Worm (Caenorhabditis elegans) whole organism, young adult: ENCODE results near the gene pfkb-1.2.
A peak's percentile ranks its signal among the peaks of the same experiment; 100 is the strongest.

ENCODE experiments used
- B0035.1 ChIP-seq: sonication (generic microtip); optimal IDR thresholded peaks from 2 replicates; lab custom pipeline; 2016; ENCODE audit warnings: missing genetic modification characterization, mild to moderate bottlenecking, missing compliant biosample characterization, missing genotype, missing genetic modification reagents
- B0261.1 ChIP-seq: sonication (generic microtip); optimal IDR thresholded peaks from 2 replicates; lab custom pipeline; 2016; ENCODE audit warnings: mild to moderate bottlenecking, missing genetic modification characterization, moderate library complexity, missing compliant biosample characterization
- B0336.3 ChIP-seq: fragments of 200-800 bp; sonication (Bioruptor generic); IDR thresholded peaks from 2 replicates; pipeline ENCODE4 v1.3.6; 2022; ENCODE audit warnings: missing genetic modification characterization, missing compliant biosample characterization
- C06A6.2 ChIP-seq: fragments of 200-800 bp; sonication (Bioruptor generic); conservative IDR thresholded peaks from 2 replicates; pipeline ENCODE4 v1.3.6; 2022; ENCODE audit warnings: missing genetic modification characterization, missing compliant biosample characterization
- D2030.7 ChIP-seq: fragments of 200-800 bp; sonication (Bioruptor generic); IDR thresholded peaks from 2 replicates; pipeline ENCODE4 v1.3.6; 2022; ENCODE audit warnings: missing genetic modification reagents, missing genetic modification characterization, missing compliant biosample characterization
- F10E7.11 ChIP-seq: sonication (generic microtip); optimal IDR thresholded peaks from 2 replicates; lab custom pipeline; 2017; ENCODE audit warnings: mild to moderate bottlenecking, missing genetic modification characterization, moderate library complexity, missing compliant biosample characterization
- F49E8.2 ChIP-seq: sonication (generic microtip); optimal IDR thresholded peaks from 3 replicates; lab custom pipeline; 2017; ENCODE audit warnings: missing genetic modification characterization, mild to moderate bottlenecking, missing compliant biosample characterization, antibody characterized with exemption, moderate library complexity; ENCODE audit not compliant: insufficient read depth
- T26A5.8 ChIP-seq: sonication (generic microtip); optimal IDR thresholded peaks from 2 replicates; lab custom pipeline; 2016; ENCODE audit warnings: missing genetic modification characterization, missing compliant biosample characterization
- Y53F4B.3 ChIP-seq: fragments of 200-800 bp; sonication (Bioruptor generic); IDR thresholded peaks from 2 replicates; pipeline ENCODE4 v1.3.6; 2022; ENCODE audit warnings: missing genetic modification reagents, missing genetic modification characterization, missing compliant biosample characterization
- ama-1 ChIP-seq, 3 experiments: fragments of 150-350 bp in 1 of 3; sonication (generic microtip) in 2 of 3; optimal IDR thresholded peaks; 2 replicates each; lab custom pipeline; 2014 to 2018; ENCODE audit warnings: missing biosample characterization in 2 of 3, missing genetic modification characterization in 2 of 3, missing genetic modification reagents in 2 of 3
- aptf-2 ChIP-seq: fragments of 200-800 bp; sonication (Bioruptor generic); conservative IDR thresholded peaks from 2 replicates; pipeline ENCODE4 v1.3.6; 2022; ENCODE audit warnings: missing genetic modification reagents, missing genetic modification characterization, missing compliant biosample characterization
- aptf-3 ChIP-seq: fragments of 200-800 bp; sonication (Bioruptor generic); IDR thresholded peaks from 2 replicates; pipeline ENCODE4 v1.3.6; 2022; ENCODE audit warnings: missing genetic modification characterization, missing compliant biosample characterization
- attf-3 ChIP-seq: fragments of 200-800 bp; sonication (Bioruptor generic); conservative IDR thresholded peaks from 2 replicates; pipeline ENCODE4 v1.3.6; 2022; ENCODE audit warnings: missing genetic modification reagents, missing genetic modification characterization, missing compliant biosample characterization
- bed-1 ChIP-seq: fragments of 200-800 bp; sonication (Bioruptor generic); IDR thresholded peaks from 2 replicates; pipeline ENCODE4 v1.3.6; 2022; ENCODE audit warnings: missing genetic modification reagents, missing genetic modification characterization, missing compliant biosample characterization
- bed-2 ChIP-seq: fragments of 200-800 bp; sonication (Bioruptor generic); IDR thresholded peaks from 2 replicates; pipeline ENCODE4 v1.3.6; 2022; ENCODE audit warnings: missing genetic modification reagents, missing genetic modification characterization, missing compliant biosample characterization
- cebp-1 ChIP-seq, 2 experiments: fragments of 200-800 bp in 1 of 2; sonication (Bioruptor generic) in 1 of 2; sonication (generic microtip) in 1 of 2; IDR thresholded peaks in 1 of 2; optimal IDR thresholded peaks in 1 of 2; 2 replicates each; pipeline versions ENCODE4 v1.3.6 to Lab custom; 2017 to 2022; ENCODE audit warnings: missing compliant biosample characterization in 2 of 2, missing genetic modification characterization in 2 of 2, mild to moderate bottlenecking in 1 of 2, missing genetic modification reagents in 1 of 2, moderate library complexity in 1 of 2
- cebp-2 ChIP-seq: fragments of 200-800 bp; sonication (Bioruptor generic); IDR thresholded peaks from 2 replicates; pipeline ENCODE4 v1.3.6; 2022; ENCODE audit warnings: missing genetic modification characterization, missing compliant biosample characterization
- ceh-100 ChIP-seq: fragments of 200-800 bp; sonication (Bioruptor generic); IDR thresholded peaks from 2 replicates; pipeline ENCODE4 v1.3.6; 2022; ENCODE audit warnings: missing genetic modification reagents, missing genetic modification characterization, missing compliant biosample characterization
- ceh-27 ChIP-seq: fragments of 200-800 bp; sonication (Bioruptor generic); optimal IDR thresholded peaks from 2 replicates; lab custom pipeline; 2018; ENCODE audit warnings: mild to moderate bottlenecking, missing genetic modification characterization, moderate library complexity, missing compliant biosample characterization
- ceh-40 ChIP-seq: fragments of 200-800 bp; sonication (Bioruptor generic); IDR thresholded peaks from 2 replicates; pipeline ENCODE4 v1.3.6; 2022; ENCODE audit warnings: missing genetic modification characterization, missing compliant biosample characterization
- ceh-91 ChIP-seq: fragments of 200-800 bp; sonication (Bioruptor generic); IDR thresholded peaks from 2 replicates; pipeline ENCODE4 v1.3.6; 2022; ENCODE audit warnings: missing genetic modification reagents, missing genetic modification characterization, missing compliant biosample characterization
- dpff-1 ChIP-seq: sonication (generic microtip); optimal IDR thresholded peaks from 2 replicates; lab custom pipeline; 2017; ENCODE audit warnings: mild to moderate bottlenecking, missing genetic modification characterization, missing compliant biosample characterization
- dpl-1 ChIP-seq: fragments of 150-350 bp; optimal IDR thresholded peaks from 2 replicates; lab custom pipeline; 2014; ENCODE audit warnings: missing biosample characterization, missing genetic modification reagents, missing genetic modification characterization
- egrh-3 ChIP-seq: fragments of 200-800 bp; sonication (Bioruptor generic); IDR thresholded peaks from 2 replicates; pipeline ENCODE4 v1.3.6; 2022; ENCODE audit warnings: missing genetic modification reagents, missing genetic modification characterization, missing compliant biosample characterization
- him-1 ChIP-seq: sonication (generic microtip); optimal IDR thresholded peaks from 2 replicates; lab custom pipeline; 2016; ENCODE audit warnings: missing genotype, missing genetic modification reagents, missing genetic modification characterization, missing compliant biosample characterization
- hmg-20 ChIP-seq: fragments of 200-800 bp; sonication (Bioruptor generic); IDR thresholded peaks from 2 replicates; pipeline ENCODE4 v1.3.6; 2022; ENCODE audit warnings: missing genetic modification reagents, missing genetic modification characterization, missing compliant biosample characterization
- hsf-1 ChIP-seq: fragments of 200-800 bp; sonication (Bioruptor generic); IDR thresholded peaks from 2 replicates; pipeline ENCODE4 v1.3.6; 2022; ENCODE audit warnings: missing genetic modification reagents, missing genetic modification characterization, missing compliant biosample characterization
- lin-26 ChIP-seq: fragments of 200-800 bp; sonication (Bioruptor generic); IDR thresholded peaks from 2 replicates; pipeline ENCODE4 v1.3.6; 2022; ENCODE audit warnings: missing genetic modification reagents, missing genetic modification characterization, missing compliant biosample characterization
- lin-35 ChIP-seq, 3 experiments: fragments of 150-350 bp in 2 of 3; sonication (generic microtip) in 1 of 3; optimal IDR thresholded peaks; 2 replicates each; lab custom pipeline; 2014 to 2018; ENCODE audit warnings: missing biosample characterization in 3 of 3, missing genetic modification characterization in 3 of 3, missing genetic modification reagents in 3 of 3
- madf-3 ChIP-seq: fragments of 200-800 bp; sonication (Bioruptor generic); IDR thresholded peaks from 2 replicates; pipeline ENCODE4 v1.3.6; 2022; ENCODE audit warnings: missing genetic modification reagents, missing genetic modification characterization, missing compliant biosample characterization
- mel-28 ChIP-seq: sonication (generic microtip); optimal IDR thresholded peaks from 2 replicates; lab custom pipeline; 2016; ENCODE audit warnings: borderline replicate concordance, mild to moderate bottlenecking, missing genetic modification characterization, missing compliant biosample characterization
- mes-4 ChIP-seq: sonication (generic microtip); optimal IDR thresholded peaks from 2 replicates; lab custom pipeline; 2016; ENCODE audit warnings: missing genotype, missing genetic modification characterization, missing compliant biosample characterization
- mxl-1 ChIP-seq: sonication (generic microtip); optimal IDR thresholded peaks from 2 replicates; lab custom pipeline; 2016; ENCODE audit warnings: missing genetic modification characterization, missing compliant biosample characterization
- nfya-2 ChIP-seq: fragments of 200-800 bp; sonication (Bioruptor generic); IDR thresholded peaks from 2 replicates; pipeline ENCODE4 v1.3.6; 2022; ENCODE audit warnings: missing genetic modification reagents, missing genetic modification characterization, missing compliant biosample characterization
- nhr-179 ChIP-seq: sonication (generic microtip); optimal IDR thresholded peaks from 2 replicates; lab custom pipeline; 2016; ENCODE audit warnings: mild to moderate bottlenecking, missing genetic modification characterization, missing compliant biosample characterization
- pbrm-1 ChIP-seq: fragments of 200-800 bp; sonication (Bioruptor generic); IDR thresholded peaks from 2 replicates; pipeline ENCODE4 v1.3.6; 2022; ENCODE audit warnings: missing genetic modification reagents, missing genetic modification characterization, missing compliant biosample characterization
- pha-4 ChIP-seq: fragments of 150-350 bp; sonication (generic microtip); optimal IDR thresholded peaks from 2 replicates; lab custom pipeline; 2014; ENCODE audit warnings: missing biosample characterization, missing genetic modification reagents, missing genetic modification characterization
- rec-8 ChIP-seq, 2 experiments: sonication (generic microtip); optimal IDR thresholded peaks; 2 replicates each; lab custom pipeline; 2016; ENCODE audit warnings: mild to moderate bottlenecking in 2 of 2, missing genetic modification characterization in 2 of 2, missing genetic modification reagents in 2 of 2, missing genotype in 2 of 2, missing biosample characterization in 1 of 2, missing compliant biosample characterization in 1 of 2, moderate library complexity in 1 of 2
- sdz-38 ChIP-seq: sonication (generic microtip); optimal IDR thresholded peaks from 2 replicates; lab custom pipeline; 2016; ENCODE audit warnings: missing genotype, missing genetic modification characterization, missing compliant biosample characterization
- snpc-4 ChIP-seq, 5 experiments: fragments of 150-350 bp in 1 of 5; sonication (generic microtip) in 4 of 5; optimal IDR thresholded peaks; 2 replicates each; lab custom pipeline; 2014 to 2018; ENCODE audit warnings: missing genetic modification characterization in 5 of 5, missing biosample characterization in 3 of 5, antibody characterized with exemption in 2 of 5, mild to moderate bottlenecking in 2 of 5, missing compliant biosample characterization in 2 of 5, missing genotype in 2 of 5, moderate library complexity in 2 of 5, missing genetic modification reagents in 1 of 5
- xnd-1 ChIP-seq: sonication (generic microtip); optimal IDR thresholded peaks from 2 replicates; lab custom pipeline; 2016; ENCODE audit warnings: missing genotype, missing genetic modification reagents, missing genetic modification characterization, missing compliant biosample characterization
- zfh-2 ChIP-seq: fragments of 200-800 bp; sonication (Bioruptor generic); conservative IDR thresholded peaks from 2 replicates; pipeline ENCODE4 v1.3.6; 2022; ENCODE audit warnings: missing genetic modification reagents, missing genetic modification characterization, missing compliant biosample characterization
- ztf-25 ChIP-seq: fragments of 200-800 bp; sonication (Bioruptor generic); IDR thresholded peaks from 2 replicates; pipeline ENCODE4 v1.3.6; 2022; ENCODE audit warnings: missing genetic modification reagents, missing genetic modification characterization, missing compliant biosample characterization
- ztf-26 ChIP-seq: sonication (generic microtip); optimal IDR thresholded peaks from 2 replicates; lab custom pipeline; 2017; ENCODE audit warnings: missing genetic modification characterization, missing compliant biosample characterization
- ztf-3 ChIP-seq: fragments of 200-800 bp; sonication (Bioruptor generic); optimal IDR thresholded peaks from 2 replicates; lab custom pipeline; 2018; ENCODE audit warnings: mild to moderate bottlenecking, missing genetic modification characterization, missing compliant biosample characterization

Gene pfkb-1.2

ce11 chrIV:5946602-5947444 lies 5.1 kb downstream of the pfkb-1.2 start, which contains the start of gene inx-7 (continued):
- TF ChIP-seq nhr-179 (tag; lab: Kevin White, UChicago) (no peak), sdz-38 (tag; lab: Kevin White, UChicago) (no peak), D2030.7 (GFP tag; lab: Robert Waterston, UW) (peak; percentile 49; the same call in 1 of the 2 replicates), F49E8.2 (tag; lab: Kevin White, UChicago) (peak; percentile 91), hsf-1 (GFP tag; lab: Robert Waterston, UW) (peak; percentile 76; the same call in 1 of the 2 replicates), ceh-27 (no peak), zfh-2 (GFP tag; lab: Robert Waterston, UW) (no peak; the same call in 1 of the 2 replicates), lin-35 (GFP tag; optimal IDR thresholded peaks at IDR 0.05; lab: Kevin White, UChicago) (peak in 1 of 3 experiments; percentile 45), cebp-2 (GFP tag; lab: Robert Waterston, UW) (no peak), pha-4 (tag; lab: Kevin White, UChicago) (no peak), F10E7.11 (tag; lab: Kevin White, UChicago) (peak; percentile 70), egrh-3 (no peak), mxl-1 (tag; lab: Kevin White, UChicago) (peak; percentile 11), aptf-3 (0 out of 2 replicates have a peak, but pooled peaks have one; percentile 73), mes-4 (tag; lab: Kevin White, UChicago) (no peak), ceh-100 (peak; percentile 63), him-1 (tag; lab: Kevin White, UChicago) (peak; percentile 19), B0035.1 (no peak), Y53F4B.3 (GFP tag; lab: Robert Waterston, UW) (no peak), lin-26 (GFP tag; lab: Robert Waterston, UW) (peak; percentile 76), madf-3 (GFP tag; lab: Robert Waterston, UW) (peak; percentile 75; the same call in 1 of the 2 replicates), mel-28 (tag; lab: Kevin White, UChicago) (no peak), ztf-25 (GFP tag; lab: Robert Waterston, UW) (no peak), cebp-1 (GFP tag; IDR thresholded peaks at IDR 0.05; lab: Robert Waterston, UW) (no peak), cebp-1 (tag; optimal IDR thresholded peaks at IDR 0.05; lab: Kevin White, UChicago) (peak; percentile 20), T26A5.8 (tag; lab: Kevin White, UChicago) (no peak), ztf-26 (no peak), B0261.1 (tag; lab: Kevin White, UChicago) (no peak), ama-1 (optimal IDR thresholded peaks at IDR 0.05; lab: Kevin White, UChicago) (no peak), ama-1 (GFP tag; optimal IDR thresholded peaks at IDR 0.05; lab: Kevin White, UChicago) (peak; percentile 34 to 88), attf-3 (GFP tag; lab: Robert Waterston, UW) (no peak), bed-1 (GFP tag; lab: Robert Waterston, UW) (no peak), ceh-91 (GFP tag; lab: Robert Waterston, UW) (no peak), aptf-2 (GFP tag; lab: Robert Waterston, UW) (no peak), xnd-1 (peak; percentile 44), ztf-3 (no peak), bed-2 (GFP tag; lab: Robert Waterston, UW) (no peak), snpc-4 (GFP tag; optimal IDR thresholded peaks at IDR 0.05; lab: Kevin White, UChicago) (peak; percentile 79), snpc-4 (tag; optimal IDR thresholded peaks at IDR 0.05; lab: Kevin White, UChicago) (peak in 3 of 4 experiments; percentile 6 to 91 (median 61)), C06A6.2 (GFP tag; lab: Robert Waterston, UW) (no peak), B0336.3 (GFP tag; lab: Robert Waterston, UW) (peak; percentile 96), dpl-1 (GFP tag; lab: Kevin White, UChicago) (no peak), pbrm-1 (0 out of 2 replicates have a peak, but pooled peaks have one; percentile 45), rec-8 (tag; optimal IDR thresholded peaks at IDR 0.05; lab: Kevin White, UChicago) (peak in 1 of 2 experiments; percentile 52), nfya-2 (0 out of 2 replicates have a peak, but pooled peaks have one; percentile 74), ceh-40 (GFP tag; lab: Robert Waterston, UW) (0 out of 2 replicates have a peak, but pooled peaks have one; percentile 13), dpff-1 (tag; lab: Kevin White, UChicago) (no peak), hmg-20 (GFP tag; lab: Robert Waterston, UW) (0 out of 2 replicates have a peak, but pooled peaks have one; percentile 19)
